Fruit fly (Drosophila melanogaster) whole organism, embryonic: ENCODE data around the gene CG15141.
A peak's percentile ranks its signal among the peaks of the same experiment; 100 is the strongest.

Experiments
- Atf3 ChIP-seq: fragments of 200-800 bp; sonication (Bioruptor generic); optimal IDR thresholded peaks from 3 replicates; lab custom pipeline; 2016; ENCODE audit warnings: missing biosample characterization, missing genetic modification characterization
- Blimp-1 ChIP-seq: fragments of 200-800 bp; sonication (Bioruptor generic); optimal IDR thresholded peaks from 3 replicates; lab custom pipeline; 2018; ENCODE audit warnings: missing biosample characterization, missing genetic modification characterization, mild to moderate bottlenecking, moderate library complexity, missing genetic modification reagents
- CG1024 ChIP-seq: fragments of 200-800 bp; sonication (Bioruptor generic); IDR thresholded peaks from 2 replicates; pipeline ENCODE4 v1.3.6; 2022; ENCODE audit warnings: missing biosample characterization, missing genetic modification characterization
- CG10267 ChIP-seq: fragments of 200-800 bp; sonication (Bioruptor generic); optimal IDR thresholded peaks from 2 replicates; lab custom pipeline; 2018; ENCODE audit warnings: missing biosample characterization, mild to moderate bottlenecking, missing genetic modification characterization, moderate library complexity
- CG10543 ChIP-seq: fragments of 200-800 bp; sonication (Bioruptor generic); optimal IDR thresholded peaks from 3 replicates; lab custom pipeline; 2017; ENCODE audit warnings: missing biosample characterization, mild to moderate bottlenecking, missing genetic modification characterization, moderate library complexity
- CG11456 ChIP-seq: fragments of 200-800 bp; sonication (Bioruptor generic); IDR thresholded peaks from 3 replicates; pipeline ENCODE4 v1.3.6; 2022; ENCODE audit warnings: missing biosample characterization, missing genetic modification characterization
- CG11560 ChIP-seq: fragments of 200-800 bp; sonication (Bioruptor generic); IDR thresholded peaks from 3 replicates; pipeline ENCODE4 v1.3.6; 2022; ENCODE audit warnings: missing biosample characterization, missing genetic modification characterization
- CG12942 ChIP-seq: fragments of 200-800 bp; sonication (Bioruptor generic); optimal IDR thresholded peaks from 3 replicates; lab custom pipeline; 2016; ENCODE audit warnings: missing biosample characterization, missing genetic modification characterization
- CG14710 ChIP-seq: fragments of 200-800 bp; sonication (Bioruptor generic); optimal IDR thresholded peaks from 3 replicates; lab custom pipeline; 2019; ENCODE audit warnings: missing biosample characterization, mild to moderate bottlenecking, missing genetic modification characterization, moderate library complexity
- CG15269 ChIP-seq: fragments of 200-800 bp; sonication (Bioruptor generic); optimal IDR thresholded peaks from 2 replicates; lab custom pipeline; 2018; ENCODE audit warnings: missing biosample characterization, mild to moderate bottlenecking, missing genetic modification characterization, moderate library complexity
- CG16863 ChIP-seq: fragments of 200-800 bp; sonication (Bioruptor generic); optimal IDR thresholded peaks from 3 replicates; lab custom pipeline; 2016; ENCODE audit warnings: missing biosample characterization, missing genetic modification characterization
- CG17359 ChIP-seq: fragments of 200-800 bp; sonication (Bioruptor generic); optimal IDR thresholded peaks from 3 replicates; lab custom pipeline; 2018; ENCODE audit warnings: missing biosample characterization, mild to moderate bottlenecking, missing genetic modification characterization, moderate library complexity
- CG1792 ChIP-seq: fragments of 200-800 bp; sonication (Bioruptor generic); optimal IDR thresholded peaks from 2 replicates; lab custom pipeline; 2016; ENCODE audit warnings: missing biosample characterization, missing genetic modification characterization
- CG2120 ChIP-seq: fragments of 200-800 bp; sonication (Bioruptor generic); optimal IDR thresholded peaks from 3 replicates; lab custom pipeline; 2016; ENCODE audit warnings: missing biosample characterization, missing genetic modification characterization
- CG30431 ChIP-seq: fragments of 200-800 bp; sonication (Bioruptor generic); optimal IDR thresholded peaks from 2 replicates; lab custom pipeline; 2017; ENCODE audit warnings: missing biosample characterization, missing genetic modification characterization
- CG6175 ChIP-seq: fragments of 200-800 bp; sonication (Bioruptor generic); IDR thresholded peaks from 3 replicates; pipeline ENCODE4 v1.3.6; 2022; ENCODE audit warnings: missing biosample characterization, missing genetic modification characterization
- CG6683 ChIP-seq: fragments of 200-800 bp; sonication (Bioruptor generic); optimal IDR thresholded peaks from 2 replicates; lab custom pipeline; 2017; ENCODE audit warnings: missing biosample characterization, mild to moderate bottlenecking, missing genetic modification characterization, missing genetic modification reagents
- CG7556 ChIP-seq: fragments of 200-800 bp; sonication (Bioruptor generic); optimal IDR thresholded peaks from 2 replicates; lab custom pipeline; 2017; ENCODE audit warnings: missing biosample characterization, mild to moderate bottlenecking, missing genetic modification characterization
- CG8089 ChIP-seq: fragments of 200-800 bp; sonication (Bioruptor generic); optimal IDR thresholded peaks from 3 replicates; lab custom pipeline; 2016; ENCODE audit warnings: missing biosample characterization, missing genetic modification characterization
- Doc2 ChIP-seq: fragments of 200-800 bp; sonication (Bioruptor generic); IDR thresholded peaks from 2 replicates; pipeline ENCODE4 v1.3.6; 2022; ENCODE audit warnings: missing biosample characterization, missing genetic modification characterization
- Dref ChIP-seq: fragments of 200-800 bp; sonication (Bioruptor generic); IDR thresholded peaks from 2 replicates; pipeline ENCODE4 v1.3.6; 2022; ENCODE audit warnings: missing biosample characterization, missing genetic modification characterization
- GATAe ChIP-seq: fragments of 200-800 bp; sonication (Bioruptor generic); conservative IDR thresholded peaks from 2 replicates; pipeline ENCODE4 v1.3.6; 2022; ENCODE audit warnings: missing biosample characterization, missing genetic modification characterization
- H2.0 ChIP-seq: fragments of 200-800 bp; sonication (Bioruptor generic); IDR thresholded peaks from 2 replicates; pipeline ENCODE4 v1.3.6; 2022; ENCODE audit warnings: missing biosample characterization, missing genetic modification characterization
- HLH4C ChIP-seq: fragments of 200-800 bp; sonication (Bioruptor generic); IDR thresholded peaks from 3 replicates; pipeline ENCODE4 v1.3.6; 2022; ENCODE audit warnings: missing biosample characterization, missing genetic modification characterization; ENCODE audit not compliant: partially characterized antibody
- HmgZ ChIP-seq: fragments of 200-800 bp; sonication (Bioruptor generic); optimal IDR thresholded peaks from 2 replicates; lab custom pipeline; 2018; ENCODE audit warnings: missing biosample characterization, mild to moderate bottlenecking, missing genetic modification characterization
- Hmx ChIP-seq: fragments of 200-800 bp; sonication (Bioruptor generic); optimal IDR thresholded peaks from 2 replicates; lab custom pipeline; 2016; ENCODE audit warnings: missing biosample characterization, missing genetic modification characterization
- Lpt ChIP-seq: fragments of >200 bp; optimal IDR thresholded peaks from 2 replicates; lab custom pipeline; 2018; ENCODE audit warnings: missing biosample characterization, missing genetic modification characterization
- MBD-R2 ChIP-seq: fragments of 200-800 bp; sonication (Bioruptor generic); IDR thresholded peaks from 2 replicates; pipeline ENCODE4 v1.3.6; 2022; ENCODE audit warnings: missing biosample characterization, missing genetic modification characterization
- MESR4 ChIP-seq: fragments of 200-800 bp; sonication (Bioruptor generic); optimal IDR thresholded peaks from 2 replicates; lab custom pipeline; 2018; ENCODE audit warnings: missing biosample characterization, mild to moderate bottlenecking, missing genetic modification characterization, moderate library complexity
- ato ChIP-seq: fragments of 200-800 bp; sonication (Bioruptor generic); IDR thresholded peaks from 2 replicates; pipeline ENCODE4 v1.3.6; 2022; ENCODE audit warnings: missing biosample characterization, missing genetic modification characterization; ENCODE audit not compliant: partially characterized antibody
- cg ChIP-seq: fragments of 200-800 bp; sonication (Bioruptor generic); optimal IDR thresholded peaks from 3 replicates; lab custom pipeline; 2019; ENCODE audit warnings: missing biosample characterization, mild to moderate bottlenecking, missing genetic modification characterization, moderate library complexity
- dati ChIP-seq: fragments of 200-800 bp; sonication (Bioruptor generic); IDR thresholded peaks from 2 replicates; pipeline ENCODE4 v1.3.6; 2022; ENCODE audit warnings: missing biosample characterization, missing genetic modification characterization
- dysf ChIP-seq: fragments of 200-800 bp; sonication (Bioruptor generic); IDR thresholded peaks from 3 replicates; pipeline ENCODE4 v1.3.6; 2022; ENCODE audit warnings: missing biosample characterization, missing genetic modification characterization
- en ChIP-seq: fragments of 200-800 bp; sonication (Bioruptor generic); optimal IDR thresholded peaks from 2 replicates; lab custom pipeline; 2016; ENCODE audit warnings: missing biosample characterization, missing genetic modification characterization
- esg ChIP-seq: fragments of 200-800 bp; sonication (Bioruptor generic); conservative IDR thresholded peaks from 2 replicates; pipeline ENCODE4 v1.3.6; 2022; ENCODE audit warnings: missing biosample characterization, missing genetic modification characterization
- ewg ChIP-seq: fragments of 200-800 bp; sonication (Bioruptor generic); optimal IDR thresholded peaks from 3 replicates; lab custom pipeline; 2017; ENCODE audit warnings: mild to moderate bottlenecking, missing biosample characterization, missing genetic modification reagents, missing genetic modification characterization
- fd102C ChIP-seq: fragments of 200-800 bp; sonication (Bioruptor generic); optimal IDR thresholded peaks from 2 replicates; lab custom pipeline; 2018; ENCODE audit warnings: missing biosample characterization, mild to moderate bottlenecking, missing genetic modification characterization, moderate library complexity
- fd3F ChIP-seq: fragments of 200-800 bp; sonication (Bioruptor generic); optimal IDR thresholded peaks from 2 replicates; lab custom pipeline; 2018; ENCODE audit warnings: missing biosample characterization, mild to moderate bottlenecking, missing genetic modification characterization, moderate library complexity
- fd64A ChIP-seq: fragments of 200-800 bp; sonication (Bioruptor generic); optimal IDR thresholded peaks from 3 replicates; lab custom pipeline; 2018; ENCODE audit warnings: missing biosample characterization, mild to moderate bottlenecking, missing genetic modification characterization
- kah ChIP-seq: fragments of 200-800 bp; sonication (Bioruptor generic); optimal IDR thresholded peaks from 2 replicates; lab custom pipeline; 2018; ENCODE audit warnings: missing biosample characterization, mild to moderate bottlenecking, missing genetic modification characterization
- knrl ChIP-seq: fragments of 200-800 bp; sonication (Bioruptor generic); IDR thresholded peaks from 3 replicates; pipeline ENCODE4 v1.3.6; 2022; ENCODE audit warnings: missing biosample characterization, missing genetic modification characterization; ENCODE audit not compliant: partially characterized antibody
- nerfin-1 ChIP-seq: fragments of 200-800 bp; sonication (Bioruptor generic); optimal IDR thresholded peaks from 3 replicates; lab custom pipeline; 2019; ENCODE audit warnings: missing biosample characterization, mild to moderate bottlenecking, missing genetic modification characterization, moderate library complexity
- nerfin-2 ChIP-seq: fragments of 200-800 bp; sonication (Bioruptor generic); IDR thresholded peaks from 2 replicates; pipeline ENCODE4 v1.3.6; 2022; ENCODE audit warnings: missing biosample characterization, missing genetic modification characterization; ENCODE audit not compliant: partially characterized antibody
- ranshi ChIP-seq: fragments of 200-800 bp; sonication (Bioruptor generic); IDR thresholded peaks from 2 replicates; pipeline ENCODE4 v1.3.6; 2022; ENCODE audit warnings: missing biosample characterization, missing genetic modification characterization
- repo ChIP-seq: fragments of 200-800 bp; sonication (Bioruptor generic); optimal IDR thresholded peaks from 2 replicates; lab custom pipeline; 2016; ENCODE audit warnings: missing biosample characterization, missing genetic modification characterization
- seq ChIP-seq: fragments of 200-800 bp; sonication (Bioruptor generic); IDR thresholded peaks from 2 replicates; pipeline ENCODE4 v1.3.6; 2022; ENCODE audit warnings: missing biosample characterization, missing genetic modification characterization
- slbo ChIP-seq: fragments of 200-800 bp; sonication (Bioruptor generic); IDR thresholded peaks from 2 replicates; pipeline ENCODE4 v1.3.6; 2022; ENCODE audit warnings: missing biosample characterization, missing genetic modification characterization
- sob ChIP-seq: fragments of 200-800 bp; sonication (Bioruptor generic); IDR thresholded peaks from 2 replicates; pipeline ENCODE4 v1.3.6; 2022; ENCODE audit warnings: missing biosample characterization, missing genetic modification characterization
- stwl ChIP-seq: fragments of 200-800 bp; sonication (Bioruptor generic); optimal IDR thresholded peaks from 3 replicates; lab custom pipeline; 2018; ENCODE audit warnings: missing biosample characterization, mild to moderate bottlenecking, missing genetic modification characterization, moderate library complexity
- wdn ChIP-seq: fragments of 200-800 bp; sonication (Bioruptor generic); IDR thresholded peaks from 2 replicates; pipeline ENCODE4 v1.3.6; 2022; ENCODE audit warnings: missing biosample characterization, missing genetic modification characterization
- wor ChIP-seq: fragments of 200-800 bp; sonication (Bioruptor generic); IDR thresholded peaks from 2 replicates; pipeline ENCODE4 v1.3.6; 2022; ENCODE audit warnings: missing biosample characterization, missing genetic modification characterization

Gene CG15141

dm6 chr2L:17410358-17410757 is at the start of gene CG15141, which contains the start of gene Polr2J (continued):
- peak; percentile 63 for TF ChIP-seq nerfin-2 (GFP tag; lab: Robert Waterston, UW)
- TF ChIP-seq H2.0 (GFP tag; lab: Robert Waterston, UW), result peak; percentile 79
- peak; percentile 78 for TF ChIP-seq Blimp-1 (GFP tag; lab: Kevin White, UChicago)
- no peak; the same call in 1 of the 2 replicates for TF ChIP-seq CG1024 (GFP tag; lab: Robert Waterston, UW)
- peak; percentile 23 for TF ChIP-seq MESR4 (GFP tag; lab: Kevin White, UChicago)
- TF ChIP-seq CG6683 (GFP tag; lab: Kevin White, UChicago), result no peak
- TF ChIP-seq CG11456 (GFP tag; lab: Robert Waterston, UW), result peak; percentile 91
- peak; percentile 62 for TF ChIP-seq Atf3 (GFP tag; lab: Kevin White, UChicago)
- TF ChIP-seq dysf (GFP tag; lab: Robert Waterston, UW), result peak; percentile 90
- peak; percentile 79 for TF ChIP-seq HLH4C (GFP tag; lab: Robert Waterston, UW)
- no peak for TF ChIP-seq repo
- TF ChIP-seq CG16863, result peak; percentile 78
- TF ChIP-seq fd64A (GFP tag; lab: Kevin White, UChicago), result no peak
- peak; percentile 25 for TF ChIP-seq kah (GFP tag; lab: Kevin White, UChicago)
- TF ChIP-seq CG1792, result peak; percentile 46
- no peak; the same call in 1 of the 2 replicates for TF ChIP-seq GATAe (GFP tag; lab: Robert Waterston, UW)
- TF ChIP-seq CG6175, result peak; percentile 71; the same call in 2 of the 3 replicates
- TF ChIP-seq ranshi (GFP tag; lab: Robert Waterston, UW), result peak; percentile 86
- TF ChIP-seq knrl, result peak; percentile 92
- TF ChIP-seq CG7556 (GFP tag; lab: Kevin White, UChicago), result no peak
- no peak for TF ChIP-seq CG15269 (tag; lab: Kevin White, UChicago)
- peak; percentile 93 for TF ChIP-seq CG14710
- TF ChIP-seq dati (GFP tag; lab: Robert Waterston, UW), result no peak
- TF ChIP-seq slbo (GFP tag; lab: Robert Waterston, UW), result peak; percentile 94
- peak; percentile 80 for TF ChIP-seq wor (GFP tag; lab: Robert Waterston, UW)
- TF ChIP-seq CG8089 (GFP tag; lab: Kevin White, UChicago), result peak; percentile 56
- TF ChIP-seq CG11560, result no peak
- TF ChIP-seq sob (GFP tag; lab: Robert Waterston, UW), result peak; percentile 93
- TF ChIP-seq MBD-R2, result peak; percentile 96
- TF ChIP-seq HmgZ (tag; lab: Kevin White, UChicago), result peak; percentile 89
- TF ChIP-seq wdn, result peak; percentile 82
- TF ChIP-seq CG2120, result peak; percentile 94
- TF ChIP-seq cg (GFP tag; lab: Kevin White, UChicago), result no peak
- TF ChIP-seq fd3F (GFP tag; lab: Kevin White, UChicago), result peak; percentile 84
- TF ChIP-seq Doc2, result peak; percentile 81
- TF ChIP-seq seq (GFP tag; lab: Robert Waterston, UW), result peak; percentile 40
- TF ChIP-seq CG10267 (tag; lab: Kevin White, UChicago), result peak; percentile 99
- peak; percentile 43; the same call in 1 of the 2 replicates for TF ChIP-seq ato
- peak; percentile 84 for TF ChIP-seq CG12942 (GFP tag; lab: Kevin White, UChicago)
- peak; percentile 95 for TF ChIP-seq stwl (tag; lab: Kevin White, UChicago)
- peak; percentile 82 for TF ChIP-seq ewg (GFP tag; lab: Kevin White, UChicago)
- no peak for TF ChIP-seq en (GFP tag; lab: Kevin White, UChicago)
- peak; percentile 24 for TF ChIP-seq Hmx (GFP tag; lab: Kevin White, UChicago)
- peak; percentile 82 for TF ChIP-seq esg (GFP tag; lab: Robert Waterston, UW)
- peak; percentile 96 for TF ChIP-seq nerfin-1 (tag; lab: Kevin White, UChicago)
- TF ChIP-seq CG10543, result no peak
- TF ChIP-seq Lpt (GFP tag; lab: Kevin White, UChicago), result no peak
- TF ChIP-seq fd102C (GFP tag; lab: Kevin White, UChicago), result peak; percentile 18
- no peak for TF ChIP-seq Dref (GFP tag; lab: Robert Waterston, UW)
- TF ChIP-seq CG17359 (tag; lab: Kevin White, UChicago), result peak; percentile 75
- peak; percentile 77 for TF ChIP-seq CG30431 (GFP tag; lab: Kevin White, UChicago)
